Fruit fly (Drosophila melanogaster) whole organism, embryonic: ENCODE measurements around the gene rho-5.

Source experiments
- BEAF-32 ChIP-seq: fragments of 200-800 bp; sonication (Bioruptor generic); optimal IDR thresholded peaks from 3 replicates; lab custom pipeline; 2017; ENCODE audit warnings: missing biosample characterization, missing genetic modification characterization, mild to moderate bottlenecking, moderate library complexity, missing genetic modification reagents
- Blimp-1 ChIP-seq: fragments of 200-800 bp; sonication (Bioruptor generic); optimal IDR thresholded peaks from 3 replicates; lab custom pipeline; 2018; ENCODE audit warnings: missing biosample characterization, missing genetic modification characterization, mild to moderate bottlenecking, moderate library complexity, missing genetic modification reagents
- CG10209 ChIP-seq: fragments of 200-800 bp; sonication (Bioruptor generic); optimal IDR thresholded peaks from 3 replicates; lab custom pipeline; 2017; ENCODE audit warnings: missing biosample characterization, mild to moderate bottlenecking, missing genetic modification characterization, missing genetic modification reagents
- CG1024 ChIP-seq: fragments of 200-800 bp; sonication (Bioruptor generic); IDR thresholded peaks from 2 replicates; pipeline ENCODE4 v1.3.6; 2022; ENCODE audit warnings: missing biosample characterization, missing genetic modification characterization
- CG10321 ChIP-seq: fragments of 200-800 bp; sonication (Bioruptor generic); IDR thresholded peaks from 2 replicates; pipeline ENCODE4 v1.3.6; 2022; ENCODE audit warnings: missing biosample characterization, missing genetic modification characterization
- CG12155 ChIP-seq: fragments of 200-800 bp; sonication (Bioruptor generic); optimal IDR thresholded peaks from 3 replicates; lab custom pipeline; 2016; ENCODE audit warnings: missing biosample characterization, missing genetic modification characterization
- CG12769 ChIP-seq: fragments of 200-800 bp; sonication (Bioruptor generic); optimal IDR thresholded peaks from 2 replicates; lab custom pipeline; 2019; ENCODE audit warnings: missing biosample characterization, mild to moderate bottlenecking, missing genetic modification characterization, moderate library complexity
- CG15601 ChIP-seq: fragments of 200-800 bp; sonication (Bioruptor generic); optimal IDR thresholded peaks from 3 replicates; lab custom pipeline; 2019; ENCODE audit warnings: missing biosample characterization, mild to moderate bottlenecking, missing genetic modification characterization, moderate library complexity
- CG17912 ChIP-seq: fragments of 200-800 bp; sonication (Bioruptor generic); optimal IDR thresholded peaks from 2 replicates; lab custom pipeline; 2018; ENCODE audit warnings: missing biosample characterization, mild to moderate bottlenecking, missing genetic modification characterization
- CG18262 ChIP-seq: fragments of 200-800 bp; optimal IDR thresholded peaks from 3 replicates; lab custom pipeline; 2019; ENCODE audit warnings: missing biosample characterization, mild to moderate bottlenecking, missing genetic modification characterization, moderate library complexity
- CG18476 ChIP-seq: fragments of 200-800 bp; sonication (Bioruptor generic); optimal IDR thresholded peaks from 2 replicates; lab custom pipeline; 2016; ENCODE audit warnings: missing biosample characterization, mild to moderate bottlenecking, missing genetic modification characterization
- CG3995 ChIP-seq: fragments of 200-800 bp; sonication (Bioruptor generic); optimal IDR thresholded peaks from 3 replicates; lab custom pipeline; 2016; ENCODE audit warnings: missing biosample characterization, missing genetic modification characterization
- CG4282 ChIP-seq: fragments of 200-800 bp; sonication (Bioruptor generic); optimal IDR thresholded peaks from 2 replicates; lab custom pipeline; 2016; ENCODE audit warnings: missing biosample characterization, missing genetic modification characterization
- CG5953 ChIP-seq: fragments of 200-800 bp; sonication (Bioruptor generic); IDR thresholded peaks from 2 replicates; pipeline ENCODE4 v1.3.6; 2022; ENCODE audit warnings: missing biosample characterization, missing genetic modification characterization
- CG6813 ChIP-seq: fragments of 200-800 bp; sonication (Bioruptor generic); optimal IDR thresholded peaks from 2 replicates; lab custom pipeline; 2017; ENCODE audit warnings: missing biosample characterization, missing genetic modification characterization, mild to moderate bottlenecking, moderate library complexity, missing genetic modification reagents
- CG8290 ChIP-seq, 3 experiments: fragments of 200-800 bp; sonication (Bioruptor generic); optimal IDR thresholded peaks; 2 replicates each; lab custom pipeline; 2016 to 2019; ENCODE audit warnings: missing biosample characterization in 3 of 3, missing genetic modification characterization in 3 of 3, mild to moderate bottlenecking in 2 of 3, moderate library complexity in 1 of 3
- CG9727 ChIP-seq: fragments of 200-800 bp; sonication (Bioruptor generic); optimal IDR thresholded peaks from 3 replicates; lab custom pipeline; 2017; ENCODE audit warnings: missing biosample characterization, mild to moderate bottlenecking, missing genetic modification characterization
- CG9876 ChIP-seq: fragments of 200-800 bp; sonication (Bioruptor generic); optimal IDR thresholded peaks from 2 replicates; lab custom pipeline; 2016; ENCODE audit warnings: missing biosample characterization, missing genetic modification characterization
- Doc2 ChIP-seq: fragments of 200-800 bp; sonication (Bioruptor generic); IDR thresholded peaks from 2 replicates; pipeline ENCODE4 v1.3.6; 2022; ENCODE audit warnings: missing biosample characterization, missing genetic modification characterization
- Drgx ChIP-seq: fragments of 200-800 bp; sonication (Bioruptor generic); IDR thresholded peaks from 2 replicates; pipeline ENCODE4 v1.3.6; 2022; ENCODE audit warnings: missing biosample characterization, missing genetic modification characterization
- Hr39 ChIP-seq: fragments of >200 bp; optimal IDR thresholded peaks from 2 replicates; lab custom pipeline; 2017
- Nf-YB ChIP-seq: fragments of 200-800 bp; sonication (Bioruptor generic); optimal IDR thresholded peaks from 3 replicates; lab custom pipeline; 2019; ENCODE audit warnings: missing biosample characterization, mild to moderate bottlenecking, missing genetic modification characterization, moderate library complexity
- Nf-YC ChIP-seq: fragments of 200-800 bp; optimal IDR thresholded peaks from 3 replicates; lab custom pipeline; 2019; ENCODE audit warnings: missing biosample characterization, mild to moderate bottlenecking, missing genetic modification characterization, moderate library complexity
- Oaz ChIP-seq: fragments of 200-800 bp; sonication (Bioruptor generic); IDR thresholded peaks from 2 replicates; pipeline ENCODE4 v1.3.6; 2022; ENCODE audit warnings: missing biosample characterization, missing genetic modification characterization
- Poxn ChIP-seq: fragments of 200-800 bp; sonication (Bioruptor generic); IDR thresholded peaks from 2 replicates; pipeline ENCODE4 v1.3.6; 2022; ENCODE audit warnings: missing biosample characterization, missing genetic modification characterization
- Sry-β ChIP-seq: fragments of 200-800 bp; sonication (Bioruptor generic); optimal IDR thresholded peaks from 2 replicates; lab custom pipeline; 2018; ENCODE audit warnings: missing biosample characterization, mild to moderate bottlenecking, missing genetic modification characterization, moderate library complexity
- Taf1 ChIP-seq: fragments of 200-800 bp; sonication (Bioruptor generic); IDR thresholded peaks from 2 replicates; pipeline ENCODE4 v1.3.6; 2022; ENCODE audit warnings: missing biosample characterization, missing genetic modification characterization
- Vsx1 ChIP-seq: fragments of 200-800 bp; sonication (Bioruptor generic); optimal IDR thresholded peaks from 2 replicates; lab custom pipeline; 2017; ENCODE audit warnings: missing biosample characterization, mild to moderate bottlenecking, missing genetic modification characterization, missing genetic modification reagents
- Xrp1 ChIP-seq: fragments of 200-800 bp; sonication (Bioruptor generic); IDR thresholded peaks from 2 replicates; pipeline ENCODE4 v1.3.6; 2022; ENCODE audit warnings: missing biosample characterization, missing genetic modification characterization
- ab ChIP-seq: fragments of 200-800 bp; sonication (Bioruptor generic); optimal IDR thresholded peaks from 2 replicates; lab custom pipeline; 2016; ENCODE audit warnings: missing biosample characterization, missing genetic modification characterization
- ac ChIP-seq: fragments of 200-800 bp; sonication (Bioruptor generic); optimal IDR thresholded peaks from 3 replicates; lab custom pipeline; 2017; ENCODE audit warnings: missing biosample characterization, mild to moderate bottlenecking, missing genetic modification characterization
- chn ChIP-seq: fragments of 200-800 bp; sonication (Bioruptor generic); optimal IDR thresholded peaks from 2 replicates; lab custom pipeline; 2016; ENCODE audit warnings: missing biosample characterization, missing genetic modification characterization
- crc ChIP-seq: fragments of 200-800 bp; sonication (Bioruptor generic); optimal IDR thresholded peaks from 2 replicates; lab custom pipeline; 2016; ENCODE audit warnings: missing biosample characterization, missing genetic modification characterization
- dan ChIP-seq: fragments of 200-800 bp; sonication (Bioruptor generic); IDR thresholded peaks from 2 replicates; pipeline ENCODE4 v1.3.6; 2022; ENCODE audit warnings: missing biosample characterization, missing genetic modification characterization
- danr ChIP-seq: fragments of 200-800 bp; sonication (Bioruptor generic); IDR thresholded peaks from 2 replicates; pipeline ENCODE4 v1.3.6; 2022; ENCODE audit warnings: missing biosample characterization, missing genetic modification characterization
- dmrt11E ChIP-seq: fragments of 200-800 bp; sonication (Bioruptor generic); optimal IDR thresholded peaks from 3 replicates; lab custom pipeline; 2018; ENCODE audit warnings: missing biosample characterization, mild to moderate bottlenecking, missing genetic modification characterization, moderate library complexity
- esg ChIP-seq: fragments of 200-800 bp; sonication (Bioruptor generic); conservative IDR thresholded peaks from 2 replicates; pipeline ENCODE4 v1.3.6; 2022; ENCODE audit warnings: missing biosample characterization, missing genetic modification characterization
- ftz-f1 ChIP-seq: fragments of 200-800 bp; sonication (Bioruptor generic); optimal IDR thresholded peaks from 2 replicates; lab custom pipeline; 2016; ENCODE audit warnings: missing biosample characterization, missing genetic modification characterization
- fu2 ChIP-seq: fragments of 200-800 bp; sonication (Bioruptor generic); optimal IDR thresholded peaks from 2 replicates; lab custom pipeline; 2016; ENCODE audit warnings: missing biosample characterization, missing genetic modification characterization
- lola ChIP-seq, 3 experiments: fragments of >200 bp in 2 of 3; fragments of 200-800 bp in 1 of 3; sonication (Bioruptor generic) in 1 of 3; optimal IDR thresholded peaks; 2 replicates each; lab custom pipeline; 2017 to 2019; ENCODE audit warnings: missing biosample characterization in 3 of 3, missing genetic modification characterization in 3 of 3, mild to moderate bottlenecking in 1 of 3, moderate library complexity in 1 of 3
- mam ChIP-seq: fragments of 200-800 bp; sonication (Bioruptor generic); optimal IDR thresholded peaks from 3 replicates; lab custom pipeline; 2016; ENCODE audit warnings: missing biosample characterization, missing genetic modification characterization
- nerfin-2 ChIP-seq: fragments of 200-800 bp; sonication (Bioruptor generic); IDR thresholded peaks from 2 replicates; pipeline ENCODE4 v1.3.6; 2022; ENCODE audit warnings: missing biosample characterization, missing genetic modification characterization; ENCODE audit not compliant: partially characterized antibody
- odd ChIP-seq: fragments of 200-800 bp; sonication (Bioruptor generic); optimal IDR thresholded peaks from 2 replicates; lab custom pipeline; 2017; ENCODE audit warnings: missing biosample characterization, mild to moderate bottlenecking, missing genetic modification characterization
- onecut ChIP-seq: fragments of 200-800 bp; sonication (Bioruptor generic); IDR thresholded peaks from 2 replicates; pipeline ENCODE4 v1.3.6; 2022; ENCODE audit warnings: missing biosample characterization, missing genetic modification characterization
- otp ChIP-seq: fragments of 200-800 bp; sonication (Bioruptor generic); IDR thresholded peaks from 3 replicates; pipeline ENCODE4, ENCODE4 v1.3.6; 2022; ENCODE audit warnings: missing biosample characterization, missing genetic modification characterization
- prd ChIP-seq, 3 experiments: fragments of >200 bp in 2 of 3; fragments of 200-800 bp in 1 of 3; sonication (Bioruptor generic) in 1 of 3; optimal IDR thresholded peaks in 2 of 3; IDR thresholded peaks in 1 of 3; 2 replicates in 2 of 3; 3 replicates in 1 of 3; pipeline versions ENCODE4 v1.3.6 to Lab custom; 2017 to 2022; ENCODE audit warnings: missing biosample characterization in 1 of 3, missing genetic modification characterization in 1 of 3
- sc ChIP-seq, 3 experiments: fragments of >200 bp in 2 of 3; fragments of 200-800 bp in 1 of 3; sonication (Bioruptor generic) in 1 of 3; optimal IDR thresholded peaks; 2 replicates in 2 of 3; 3 replicates in 1 of 3; lab custom pipeline; 2017; ENCODE audit warnings: mild to moderate bottlenecking in 1 of 3, missing biosample characterization in 1 of 3, missing genetic modification characterization in 1 of 3, missing genetic modification reagents in 1 of 3
- sna ChIP-seq: fragments of 200-800 bp; sonication (Bioruptor generic); IDR thresholded peaks from 2 replicates; pipeline ENCODE4 v1.3.6; 2022; ENCODE audit warnings: missing biosample characterization, missing genetic modification characterization; ENCODE audit not compliant: partially characterized antibody
- so ChIP-seq: fragments of 200-800 bp; sonication (Bioruptor generic); IDR thresholded peaks from 3 replicates; pipeline ENCODE4 v1.3.6; 2022; ENCODE audit warnings: missing biosample characterization, missing genetic modification characterization
- wdn ChIP-seq: fragments of 200-800 bp; sonication (Bioruptor generic); IDR thresholded peaks from 2 replicates; pipeline ENCODE4 v1.3.6; 2022; ENCODE audit warnings: missing biosample characterization, missing genetic modification characterization

The rho-5 gene

DNA sequence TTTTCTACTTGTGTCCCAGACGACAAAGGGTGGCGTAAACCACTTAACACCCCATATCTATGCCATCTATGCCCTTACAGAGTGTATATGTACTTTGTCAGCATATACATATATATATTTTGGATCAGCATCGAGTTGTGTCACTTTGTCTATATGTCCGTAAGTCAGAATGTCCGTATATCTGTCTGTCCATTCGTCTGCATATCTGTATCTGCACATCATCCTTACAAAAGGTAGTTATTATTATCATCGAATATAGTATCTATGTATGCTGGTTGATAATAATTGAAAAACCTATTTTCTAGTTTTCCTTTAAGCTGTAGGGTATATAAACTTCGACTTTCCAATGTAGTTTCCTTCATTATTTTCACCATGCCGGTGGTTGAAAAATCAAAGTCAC, 22.6 kb downstream of the rho-5 start (continued):
- TF ChIP-seq CG18262 (tag; lab: Kevin White, UChicago) (peak; percentile 63), odd (no peak), chn (GFP tag; lab: Kevin White, UChicago) (peak; percentile 3), Taf1 (no peak), CG12769 (tag; lab: Kevin White, UChicago) (no peak), Sry-β (no peak), CG10321 (GFP tag; lab: Robert Waterston, UW) (no peak), CG6813 (GFP tag; lab: Kevin White, UChicago) (no peak), CG12155 (GFP tag; lab: Kevin White, UChicago) (no peak), Doc2 (GFP tag; lab: Robert Waterston, UW) (no peak), wdn (GFP tag; lab: Robert Waterston, UW) (no peak), Hr39 (lab: Kevin White, UChicago) (no peak), dan (GFP tag; lab: Robert Waterston, UW) (no peak), nerfin-2 (GFP tag; lab: Robert Waterston, UW) (no peak), CG18476 (GFP tag; lab: Kevin White, UChicago) (no peak), Blimp-1 (GFP tag; lab: Kevin White, UChicago) (no peak), ac (GFP tag; lab: Kevin White, UChicago) (no peak), Nf-YC (tag; lab: Kevin White, UChicago) (no peak), mam (GFP tag; lab: Kevin White, UChicago) (no peak), CG8290 (GFP tag; optimal IDR thresholded peaks at IDR 0.05; lab: Kevin White, UChicago) (no peak), CG8290 (tag; optimal IDR thresholded peaks at IDR 0.05; lab: Kevin White, UChicago) (no peak), CG5953 (GFP tag; lab: Robert Waterston, UW) (no peak), CG9876 (GFP tag; lab: Kevin White, UChicago) (no peak), CG9727 (GFP tag; lab: Kevin White, UChicago) (no peak), sna (no peak), ab (GFP tag; lab: Kevin White, UChicago) (no peak), danr (GFP tag; lab: Robert Waterston, UW) (no peak), sc (optimal IDR thresholded peaks at IDR 0.05; lab: Kevin White, UChicago) (no peak), sc (GFP tag; optimal IDR thresholded peaks at IDR 0.05; lab: Kevin White, UChicago) (no peak), CG17912 (GFP tag; lab: Kevin White, UChicago) (no peak), CG15601 (peak; percentile 36), CG1024 (GFP tag; lab: Robert Waterston, UW) (no peak), dmrt11E (tag; lab: Kevin White, UChicago) (peak; percentile 65), prd (optimal IDR thresholded peaks at IDR 0.05; lab: Kevin White, UChicago) (no peak), prd (GFP tag; IDR thresholded peaks at IDR 0.05; lab: Robert Waterston, UW) (no peak), Drgx (GFP tag; lab: Robert Waterston, UW) (no peak), esg (GFP tag; lab: Robert Waterston, UW) (no peak), Poxn (GFP tag; lab: Robert Waterston, UW) (no peak), Oaz (no peak), crc (GFP tag; lab: Kevin White, UChicago) (no peak), otp (GFP tag; lab: Robert Waterston, UW) (no peak), Nf-YB (GFP tag; lab: Kevin White, UChicago) (peak; percentile 21), onecut (no peak; the same call in 1 of the 2 replicates), ftz-f1 (GFP tag; lab: Kevin White, UChicago) (no peak), CG10209 (GFP tag; lab: Kevin White, UChicago) (no peak), fu2 (GFP tag; lab: Kevin White, UChicago) (no peak), Vsx1 (GFP tag; lab: Kevin White, UChicago) (no peak), Xrp1 (GFP tag; lab: Robert Waterston, UW) (peak; percentile 39; the same call in 1 of the 2 replicates), so (GFP tag; lab: Robert Waterston, UW) (no peak), lola (GFP tag; optimal IDR thresholded peaks at IDR 0.05; lab: Kevin White, UChicago) (peak in 1 of 3 experiments; percentile 79), BEAF-32 (GFP tag; lab: Kevin White, UChicago) (no peak), CG4282 (no peak), CG3995 (GFP tag; lab: Kevin White, UChicago) (no peak)
